Fruit fly (Drosophila melanogaster) whole organism, embryonic: ENCODE results near the gene CG3071.

Experiments
- Antp ChIP-seq: fragments of 200-800 bp; sonication (Bioruptor generic); optimal IDR thresholded peaks from 3 replicates; lab custom pipeline; 2016; ENCODE audit warnings: missing biosample characterization, missing genetic modification characterization
- Asciz ChIP-seq: fragments of 200-800 bp; sonication (Bioruptor generic); optimal IDR thresholded peaks from 2 replicates; lab custom pipeline; 2017; ENCODE audit warnings: missing biosample characterization, mild to moderate bottlenecking, missing genetic modification characterization, missing genetic modification reagents
- Blimp-1 ChIP-seq: fragments of 200-800 bp; sonication (Bioruptor generic); optimal IDR thresholded peaks from 3 replicates; lab custom pipeline; 2018; ENCODE audit warnings: missing biosample characterization, missing genetic modification characterization, mild to moderate bottlenecking, moderate library complexity, missing genetic modification reagents
- CG11723 ChIP-seq: fragments of 200-800 bp; sonication (Bioruptor generic); optimal IDR thresholded peaks from 2 replicates; lab custom pipeline; 2017; ENCODE audit warnings: missing biosample characterization, mild to moderate bottlenecking, missing genetic modification characterization
- CG13424 ChIP-seq: fragments of 200-800 bp; sonication (Bioruptor generic); optimal IDR thresholded peaks from 2 replicates; lab custom pipeline; 2019; ENCODE audit warnings: missing biosample characterization, mild to moderate bottlenecking, missing genetic modification characterization, moderate library complexity
- CG14441 ChIP-seq: fragments of 200-800 bp; sonication (Bioruptor generic); IDR thresholded peaks from 2 replicates; pipeline ENCODE4 v1.3.6; 2022; ENCODE audit warnings: missing biosample characterization, missing genetic modification characterization
- CG15269 ChIP-seq: fragments of 200-800 bp; sonication (Bioruptor generic); optimal IDR thresholded peaks from 2 replicates; lab custom pipeline; 2018; ENCODE audit warnings: missing biosample characterization, mild to moderate bottlenecking, missing genetic modification characterization, moderate library complexity
- CG1529 ChIP-seq: fragments of 200-800 bp; sonication (Bioruptor generic); optimal IDR thresholded peaks from 3 replicates; lab custom pipeline; 2018; ENCODE audit warnings: missing biosample characterization, missing genetic modification characterization
- CG15514 ChIP-seq: fragments of 200-800 bp; sonication (Bioruptor generic); optimal IDR thresholded peaks from 3 replicates; lab custom pipeline; 2017; ENCODE audit warnings: missing biosample characterization, missing genetic modification characterization, mild to moderate bottlenecking, moderate library complexity, missing genetic modification reagents
- CG16815 ChIP-seq: fragments of 200-800 bp; sonication (Bioruptor generic); optimal IDR thresholded peaks from 3 replicates; lab custom pipeline; 2017; ENCODE audit warnings: missing biosample characterization, mild to moderate bottlenecking, missing genetic modification characterization
- CG17385 ChIP-seq: fragments of 200-800 bp; sonication (Bioruptor generic); optimal IDR thresholded peaks from 3 replicates; lab custom pipeline; 2018; ENCODE audit warnings: missing biosample characterization, mild to moderate bottlenecking, missing genetic modification characterization
- CG18011 ChIP-seq: fragments of 200-800 bp; sonication (Bioruptor generic); optimal IDR thresholded peaks from 2 replicates; lab custom pipeline; 2017; ENCODE audit warnings: missing biosample characterization, missing genetic modification characterization, mild to moderate bottlenecking, moderate library complexity, missing genotype
- CG18262 ChIP-seq: fragments of 200-800 bp; optimal IDR thresholded peaks from 3 replicates; lab custom pipeline; 2019; ENCODE audit warnings: missing biosample characterization, mild to moderate bottlenecking, missing genetic modification characterization, moderate library complexity
- CG18599 ChIP-seq: fragments of 200-800 bp; sonication (Bioruptor generic); optimal IDR thresholded peaks from 3 replicates; lab custom pipeline; 2017; ENCODE audit warnings: missing biosample characterization, missing genetic modification characterization, mild to moderate bottlenecking, moderate library complexity, missing genetic modification reagents
- CG2889 ChIP-seq: fragments of 200-800 bp; sonication (Bioruptor generic); IDR thresholded peaks from 3 replicates; pipeline ENCODE4 v1.3.6; 2022; ENCODE audit warnings: missing biosample characterization, missing genetic modification characterization
- CG30431 ChIP-seq: fragments of 200-800 bp; sonication (Bioruptor generic); optimal IDR thresholded peaks from 2 replicates; lab custom pipeline; 2017; ENCODE audit warnings: missing biosample characterization, missing genetic modification characterization
- CG42726 ChIP-seq: fragments of 200-800 bp; sonication (Bioruptor generic); IDR thresholded peaks from 2 replicates; pipeline ENCODE4 v1.3.6; 2022; ENCODE audit warnings: missing biosample characterization, missing genetic modification characterization; ENCODE audit not compliant: partially characterized antibody
- CG9876 ChIP-seq: fragments of 200-800 bp; sonication (Bioruptor generic); optimal IDR thresholded peaks from 2 replicates; lab custom pipeline; 2016; ENCODE audit warnings: missing biosample characterization, missing genetic modification characterization
- CkIIα-i1 ChIP-seq: fragments of 200-800 bp; sonication (Bioruptor generic); IDR thresholded peaks from 2 replicates; pipeline ENCODE4 v1.3.6; 2022; ENCODE audit warnings: missing biosample characterization, missing genetic modification characterization
- Dbx ChIP-seq: fragments of 200-800 bp; sonication (Bioruptor generic); IDR thresholded peaks from 3 replicates; pipeline ENCODE4 v1.3.6; 2022; ENCODE audit warnings: missing biosample characterization, missing genetic modification characterization
- Elba2 ChIP-seq: fragments of 200-800 bp; sonication (Bioruptor generic); optimal IDR thresholded peaks from 3 replicates; lab custom pipeline; 2016; ENCODE audit warnings: missing biosample characterization, missing genetic modification characterization
- Hey ChIP-seq: fragments of 200-800 bp; sonication (Bioruptor generic); optimal IDR thresholded peaks from 3 replicates; lab custom pipeline; 2018; ENCODE audit warnings: missing biosample characterization, mild to moderate bottlenecking, missing genetic modification characterization
- Hsf ChIP-seq: fragments of 200-800 bp; sonication (Bioruptor generic); optimal IDR thresholded peaks from 3 replicates; lab custom pipeline; 2016; ENCODE audit warnings: missing biosample characterization, missing genetic modification characterization
- Poxn ChIP-seq: fragments of 200-800 bp; sonication (Bioruptor generic); IDR thresholded peaks from 2 replicates; pipeline ENCODE4 v1.3.6; 2022; ENCODE audit warnings: missing biosample characterization, missing genetic modification characterization
- aop ChIP-seq: fragments of 200-800 bp; sonication (Bioruptor generic); IDR thresholded peaks from 2 replicates; pipeline ENCODE4 v1.3.6; 2022; ENCODE audit warnings: missing biosample characterization, missing genetic modification characterization
- ara ChIP-seq: fragments of 200-800 bp; sonication (Bioruptor generic); IDR thresholded peaks from 2 replicates; pipeline ENCODE4 v1.3.6; 2022; ENCODE audit warnings: missing biosample characterization, missing genetic modification characterization
- bsh ChIP-seq, 2 experiments: fragments of 200-800 bp; sonication (Bioruptor generic); optimal IDR thresholded peaks; 2 replicates each; lab custom pipeline; 2017 to 2018; ENCODE audit warnings: mild to moderate bottlenecking in 2 of 2, missing biosample characterization in 2 of 2, missing genetic modification characterization in 2 of 2, moderate library complexity in 1 of 2
- cato ChIP-seq: fragments of 200-800 bp; sonication (Bioruptor generic); optimal IDR thresholded peaks from 2 replicates; lab custom pipeline; 2016; ENCODE audit warnings: missing biosample characterization, missing genetic modification characterization, borderline replicate concordance
- chif ChIP-seq, 2 experiments: fragments of 200-800 bp; sonication (Bioruptor generic); optimal IDR thresholded peaks; 3 replicates each; lab custom pipeline; 2016; ENCODE audit warnings: missing biosample characterization in 2 of 2, missing genetic modification characterization in 2 of 2
- chn ChIP-seq: fragments of 200-800 bp; sonication (Bioruptor generic); optimal IDR thresholded peaks from 2 replicates; lab custom pipeline; 2016; ENCODE audit warnings: missing biosample characterization, missing genetic modification characterization
- croc ChIP-seq: fragments of 200-800 bp; sonication (Bioruptor generic); conservative IDR thresholded peaks from 3 replicates; pipeline ENCODE4 v1.3.6; 2022; ENCODE audit warnings: missing biosample characterization, missing genetic modification characterization
- dysf ChIP-seq: fragments of 200-800 bp; sonication (Bioruptor generic); IDR thresholded peaks from 3 replicates; pipeline ENCODE4 v1.3.6; 2022; ENCODE audit warnings: missing biosample characterization, missing genetic modification characterization
- esg ChIP-seq: fragments of 200-800 bp; sonication (Bioruptor generic); conservative IDR thresholded peaks from 2 replicates; pipeline ENCODE4 v1.3.6; 2022; ENCODE audit warnings: missing biosample characterization, missing genetic modification characterization
- fd102C ChIP-seq: fragments of 200-800 bp; sonication (Bioruptor generic); optimal IDR thresholded peaks from 2 replicates; lab custom pipeline; 2018; ENCODE audit warnings: missing biosample characterization, mild to moderate bottlenecking, missing genetic modification characterization, moderate library complexity
- fru ChIP-seq: fragments of >200 bp; optimal IDR thresholded peaks from 2 replicates; lab custom pipeline; 2017
- gce ChIP-seq: fragments of 200-800 bp; sonication (Bioruptor generic); IDR thresholded peaks from 3 replicates; pipeline ENCODE4 v1.3.6; 2022; ENCODE audit warnings: missing biosample characterization, missing genetic modification characterization
- gcm2 ChIP-seq: fragments of 200-800 bp; sonication (Bioruptor generic); optimal IDR thresholded peaks from 2 replicates; lab custom pipeline; 2016; ENCODE audit warnings: missing biosample characterization, missing genetic modification characterization
- grn ChIP-seq: fragments of 200-800 bp; sonication (Bioruptor generic); optimal IDR thresholded peaks from 3 replicates; lab custom pipeline; 2017; ENCODE audit warnings: missing biosample characterization, missing genetic modification characterization
- hbn ChIP-seq: fragments of 200-800 bp; sonication (Bioruptor generic); IDR thresholded peaks from 2 replicates; pipeline ENCODE4 v1.3.6; 2022; ENCODE audit warnings: missing biosample characterization, missing genetic modification characterization; ENCODE audit not compliant: partially characterized antibody
- klu ChIP-seq: fragments of 200-800 bp; sonication (Bioruptor generic); IDR thresholded peaks from 2 replicates; pipeline ENCODE4 v1.3.6; 2022; ENCODE audit warnings: missing biosample characterization, missing genetic modification characterization
- knrl ChIP-seq: fragments of 200-800 bp; sonication (Bioruptor generic); IDR thresholded peaks from 3 replicates; pipeline ENCODE4 v1.3.6; 2022; ENCODE audit warnings: missing biosample characterization, missing genetic modification characterization; ENCODE audit not compliant: partially characterized antibody
- lola ChIP-seq, 3 experiments: fragments of >200 bp in 2 of 3; fragments of 200-800 bp in 1 of 3; sonication (Bioruptor generic) in 1 of 3; optimal IDR thresholded peaks; 2 replicates each; lab custom pipeline; 2017 to 2019; ENCODE audit warnings: missing biosample characterization in 3 of 3, missing genetic modification characterization in 3 of 3, mild to moderate bottlenecking in 1 of 3, moderate library complexity in 1 of 3
- p53 ChIP-seq: fragments of 200-800 bp; sonication (Bioruptor generic); optimal IDR thresholded peaks from 2 replicates; lab custom pipeline; 2016; ENCODE audit warnings: missing biosample characterization, missing genetic modification characterization
- sc ChIP-seq, 3 experiments: fragments of >200 bp in 2 of 3; fragments of 200-800 bp in 1 of 3; sonication (Bioruptor generic) in 1 of 3; optimal IDR thresholded peaks; 2 replicates in 2 of 3; 3 replicates in 1 of 3; lab custom pipeline; 2017; ENCODE audit warnings: mild to moderate bottlenecking in 1 of 3, missing biosample characterization in 1 of 3, missing genetic modification characterization in 1 of 3, missing genetic modification reagents in 1 of 3
- schlank ChIP-seq: fragments of 200-800 bp; sonication (Bioruptor generic); optimal IDR thresholded peaks from 2 replicates; lab custom pipeline; 2018; ENCODE audit warnings: missing biosample characterization, mild to moderate bottlenecking, missing genetic modification characterization
- ssp ChIP-seq: fragments of 200-800 bp; sonication (Bioruptor generic); IDR thresholded peaks from 2 replicates; pipeline ENCODE4 v1.3.6; 2022; ENCODE audit warnings: missing biosample characterization, missing genetic modification characterization
- sug ChIP-seq: fragments of 200-800 bp; optimal IDR thresholded peaks from 2 replicates; lab custom pipeline; 2019; ENCODE audit warnings: missing biosample characterization, mild to moderate bottlenecking, missing genetic modification characterization, moderate library complexity
- tgo ChIP-seq: fragments of 200-800 bp; sonication (Bioruptor generic); IDR thresholded peaks from 3 replicates; pipeline ENCODE4 v1.3.6; 2022; ENCODE audit warnings: missing biosample characterization, missing genetic modification characterization

Gene CG3071

dm6 chrX:2303771-2304513, 41.3 kb downstream of the CG3071 start (continued):
- TF ChIP-seq CG18011 (peak; percentile 76), aop (GFP tag; lab: Robert Waterston, UW) (no peak), Elba2 (GFP tag; lab: Kevin White, UChicago) (no peak), lola (GFP tag; optimal IDR thresholded peaks at IDR 0.05; lab: Kevin White, UChicago) (peak in 1 of 3 experiments; percentile 82), CG1529 (GFP tag; lab: Kevin White, UChicago) (peak; percentile 84), knrl (GFP tag; lab: Robert Waterston, UW) (peak; percentile 28; the same call in 1 of the 3 replicates), sc (optimal IDR thresholded peaks at IDR 0.05; lab: Kevin White, UChicago) (no peak), sc (GFP tag; optimal IDR thresholded peaks at IDR 0.05; lab: Kevin White, UChicago) (peak; percentile 77), CkIIα-i1 (no peak), Antp (peak; percentile 91), p53 (GFP tag; lab: Kevin White, UChicago) (peak; percentile 42), Asciz (peak; percentile 75), chn (GFP tag; lab: Kevin White, UChicago) (peak; percentile 91), dysf (GFP tag; lab: Robert Waterston, UW) (peak; percentile 86), Poxn (GFP tag; lab: Robert Waterston, UW) (peak; percentile 32; the same call in 1 of the 2 replicates), Blimp-1 (GFP tag; lab: Kevin White, UChicago) (peak; percentile 79), fru (no peak), ara (GFP tag; lab: Robert Waterston, UW) (peak; percentile 74), CG17385 (peak; percentile 84), esg (GFP tag; lab: Robert Waterston, UW) (peak; percentile 84), gce (GFP tag; lab: Robert Waterston, UW) (no peak), Hey (peak; percentile 75), hbn (GFP tag; lab: Robert Waterston, UW) (no peak), chif (GFP tag; optimal IDR thresholded peaks at IDR 0.05; lab: Kevin White, UChicago) (peak; percentile 90), schlank (tag; lab: Kevin White, UChicago) (peak; percentile 78), cato (GFP tag; lab: Kevin White, UChicago) (peak; percentile 77), tgo (GFP tag; lab: Robert Waterston, UW) (peak; percentile 78), ssp (GFP tag; lab: Robert Waterston, UW) (peak; percentile 65), CG18262 (tag; lab: Kevin White, UChicago) (peak; percentile 89), gcm2 (peak; percentile 49), klu (peak; percentile 73), CG18599 (GFP tag; lab: Kevin White, UChicago) (peak; percentile 95), CG11723 (GFP tag; lab: Kevin White, UChicago) (peak; percentile 85), fd102C (peak; percentile 42), CG42726 (GFP tag; lab: Robert Waterston, UW) (no peak), Hsf (GFP tag; lab: Kevin White, UChicago) (peak; percentile 91), bsh (GFP tag; optimal IDR thresholded peaks at IDR 0.05; lab: Kevin White, UChicago) (peak; percentile 77 to 88), CG15269 (tag; lab: Kevin White, UChicago) (peak; percentile 87), CG15514 (peak; percentile 77), CG9876 (GFP tag; lab: Kevin White, UChicago) (peak; percentile 83), Dbx (GFP tag; lab: Robert Waterston, UW) (peak; percentile 85), CG14441 (GFP tag; lab: Robert Waterston, UW) (peak; percentile 87), grn (GFP tag; lab: Kevin White, UChicago) (peak; percentile 19), CG16815 (GFP tag; lab: Kevin White, UChicago) (peak; percentile 88), croc (peak; percentile 73), CG30431 (GFP tag; lab: Kevin White, UChicago) (peak; percentile 82), CG13424 (peak; percentile 89), CG2889 (peak; percentile 74; the same call in 2 of the 3 replicates), sug (tag; lab: Kevin White, UChicago) (peak; percentile 80)
